Worm (Caenorhabditis elegans) whole organism, L1 larva: ENCODE data around the gene R10H10.4.
A peak's percentile ranks its signal among the peaks of the same experiment; 100 is the strongest.

Source experiments
- C34B4.2 ChIP-seq: sonication (generic microtip); optimal IDR thresholded peaks from 2 replicates; lab custom pipeline; 2017; ENCODE audit warnings: mild to moderate bottlenecking, missing genetic modification characterization, missing compliant biosample characterization
- blmp-1 ChIP-seq: fragments of 150-350 bp; optimal IDR thresholded peaks from 2 replicates; lab custom pipeline; 2014; ENCODE audit warnings: missing biosample characterization, missing genetic modification characterization
- ceh-63 ChIP-seq: fragments of 200-800 bp; sonication (Bioruptor generic); optimal IDR thresholded peaks from 2 replicates; lab custom pipeline; 2018; ENCODE audit warnings: mild to moderate bottlenecking, missing genetic modification characterization, missing compliant biosample characterization
- ceh-8 ChIP-seq: fragments of 200-800 bp; sonication (Bioruptor generic); optimal IDR thresholded peaks from 2 replicates; lab custom pipeline; 2018; ENCODE audit warnings: mild to moderate bottlenecking, missing genetic modification characterization, moderate library complexity, missing compliant biosample characterization
- ceh-82 ChIP-seq, 3 experiments: fragments of 150-350 bp in 1 of 3; sonication (generic microtip) in 2 of 3; optimal IDR thresholded peaks; 2 replicates each; lab custom pipeline; 2014 to 2017; ENCODE audit warnings: missing biosample characterization in 3 of 3, missing genetic modification characterization in 3 of 3
- ceh-90 ChIP-seq: sonication (generic microtip); optimal IDR thresholded peaks from 2 replicates; lab custom pipeline; 2016; ENCODE audit warnings: missing genetic modification characterization, missing compliant biosample characterization
- egl-13 ChIP-seq: sonication (generic microtip); optimal IDR thresholded peaks from 2 replicates; lab custom pipeline; 2016; ENCODE audit warnings: missing genotype, missing genetic modification reagents, missing genetic modification characterization, missing compliant biosample characterization
- elt-2 ChIP-seq: sonication (generic microtip); optimal IDR thresholded peaks from 2 replicates; lab custom pipeline; 2016; ENCODE audit warnings: missing genetic modification characterization, mild to moderate bottlenecking, inconsistent platforms, missing compliant biosample characterization, missing genetic modification reagents
- fkh-10 ChIP-seq: sonication (generic microtip); optimal IDR thresholded peaks from 2 replicates; lab custom pipeline; 2017; ENCODE audit warnings: missing biosample characterization, missing genetic modification reagents, missing genetic modification characterization
- fkh-4 ChIP-seq: sonication (generic microtip); optimal IDR thresholded peaks from 2 replicates; lab custom pipeline; 2016; ENCODE audit warnings: missing compliant biosample characterization, missing genetic modification characterization, borderline replicate concordance
- fkh-8 ChIP-seq: sonication (generic microtip); optimal IDR thresholded peaks from 2 replicates; lab custom pipeline; 2016; ENCODE audit warnings: mild to moderate bottlenecking, missing genetic modification characterization, missing compliant biosample characterization
- hpl-2 ChIP-seq: fragments of 150-350 bp; optimal IDR thresholded peaks from 2 replicates; lab custom pipeline; 2014; ENCODE audit warnings: missing biosample characterization, missing genetic modification reagents, missing genetic modification characterization
- isw-1 ChIP-seq: fragments of 200-800 bp; sonication (Bioruptor generic); IDR thresholded peaks from 2 replicates; pipeline ENCODE4 v1.3.6; 2022; ENCODE audit warnings: missing genetic modification characterization, missing compliant biosample characterization
- jun-1 ChIP-seq: fragments of 150-350 bp; optimal IDR thresholded peaks from 2 replicates; lab custom pipeline; 2014; ENCODE audit warnings: missing biosample characterization, missing genetic modification reagents, missing genetic modification characterization
- lin-14 ChIP-seq: fragments of 200-800 bp; sonication (Bioruptor generic); optimal IDR thresholded peaks from 2 replicates; lab custom pipeline; 2018; ENCODE audit warnings: mild to moderate bottlenecking, missing genetic modification characterization, moderate library complexity, missing compliant biosample characterization
- lin-15B ChIP-seq: fragments of 150-350 bp; sonication (generic microtip); optimal IDR thresholded peaks from 3 replicates; lab custom pipeline; 2014; ENCODE audit warnings: missing biosample characterization, missing genetic modification characterization
- lin-35 ChIP-seq, 2 experiments: fragments of 150-350 bp; optimal IDR thresholded peaks; 2 replicates each; lab custom pipeline; 2014; ENCODE audit warnings: missing biosample characterization in 2 of 2, missing genetic modification characterization in 2 of 2, missing genetic modification reagents in 2 of 2
- lir-3 ChIP-seq: sonication (generic microtip); optimal IDR thresholded peaks from 2 replicates; lab custom pipeline; 2016; ENCODE audit warnings: mild to moderate bottlenecking, missing genetic modification characterization, moderate library complexity, missing compliant biosample characterization; ENCODE audit not compliant: poor library complexity
- lsy-2 ChIP-seq, 2 experiments: fragments of 150-350 bp; optimal IDR thresholded peaks; 2 replicates each; lab custom pipeline; 2014; ENCODE audit warnings: missing biosample characterization in 2 of 2, missing genetic modification characterization in 2 of 2
- mep-1 ChIP-seq: fragments of 150-350 bp; optimal IDR thresholded peaks from 2 replicates; lab custom pipeline; 2014; ENCODE audit warnings: missing biosample characterization, missing genetic modification characterization
- nhr-19 ChIP-seq: fragments of 200-800 bp; sonication (Bioruptor generic); conservative IDR thresholded peaks from 2 replicates; pipeline ENCODE4 v1.3.6; 2022; ENCODE audit warnings: missing genetic modification characterization, missing compliant biosample characterization
- nhr-20 ChIP-seq: sonication (generic microtip); optimal IDR thresholded peaks from 2 replicates; lab custom pipeline; 2016; ENCODE audit warnings: mild to moderate bottlenecking, missing genetic modification characterization, missing compliant biosample characterization
- nhr-47 ChIP-seq: sonication (generic microtip); optimal IDR thresholded peaks from 2 replicates; lab custom pipeline; 2016; ENCODE audit warnings: mild to moderate bottlenecking, missing genetic modification characterization, moderate library complexity, missing compliant biosample characterization
- nhr-71 ChIP-seq: sonication (generic microtip); optimal IDR thresholded peaks from 2 replicates; lab custom pipeline; 2016; ENCODE audit warnings: mild to moderate bottlenecking, missing genetic modification characterization, moderate library complexity, missing compliant biosample characterization
- nhr-76 ChIP-seq: sonication (generic microtip); optimal IDR thresholded peaks from 2 replicates; lab custom pipeline; 2017; ENCODE audit warnings: missing biosample characterization, missing genetic modification characterization
- nhr-84 ChIP-seq: sonication (generic microtip); optimal IDR thresholded peaks from 2 replicates; lab custom pipeline; 2017; ENCODE audit warnings: missing biosample characterization, missing genetic modification characterization
- nhr-85 ChIP-seq: sonication (generic microtip); peaks from one replicate; lab custom pipeline; 2016; ENCODE audit warnings: missing genetic modification characterization, inconsistent platforms, missing compliant biosample characterization
- pax-3 ChIP-seq: fragments of 200-800 bp; sonication (Bioruptor generic); optimal IDR thresholded peaks from 2 replicates; lab custom pipeline; 2018; ENCODE audit warnings: mild to moderate bottlenecking, missing genetic modification characterization, moderate library complexity, missing compliant biosample characterization
- pqm-1 ChIP-seq: sonication (generic microtip); optimal IDR thresholded peaks from 3 replicates; lab custom pipeline; 2017; ENCODE audit warnings: missing biosample characterization, missing genetic modification characterization
- rnt-1 ChIP-seq: sonication (generic microtip); optimal IDR thresholded peaks from 2 replicates; lab custom pipeline; 2016; ENCODE audit warnings: mild to moderate bottlenecking, missing genetic modification characterization, moderate library complexity, missing compliant biosample characterization
- snu-23 ChIP-seq: sonication (generic microtip); optimal IDR thresholded peaks from 2 replicates; lab custom pipeline; 2016; ENCODE audit warnings: missing genetic modification characterization, missing compliant biosample characterization
- sup-37 ChIP-seq: fragments of 200-800 bp; sonication (Bioruptor generic); optimal IDR thresholded peaks from 2 replicates; lab custom pipeline; 2018; ENCODE audit warnings: mild to moderate bottlenecking, missing genetic modification characterization, missing compliant biosample characterization
- tlp-1 ChIP-seq: fragments of 150-350 bp; optimal IDR thresholded peaks from 2 replicates; lab custom pipeline; 2014; ENCODE audit warnings: missing biosample characterization, missing genetic modification characterization
- vab-15 ChIP-seq: sonication (generic microtip); optimal IDR thresholded peaks from 2 replicates; lab custom pipeline; 2017; ENCODE audit warnings: missing genotype, mild to moderate bottlenecking, missing genetic modification characterization, missing compliant biosample characterization
- xbp-1 ChIP-seq: sonication (generic microtip); optimal IDR thresholded peaks from 2 replicates; lab custom pipeline; 2016; ENCODE audit warnings: missing genetic modification characterization, missing compliant biosample characterization
- zag-1 ChIP-seq: fragments of 150-350 bp; optimal IDR thresholded peaks from 2 replicates; lab custom pipeline; 2014; ENCODE audit warnings: missing biosample characterization, missing genetic modification characterization
- zip-4 ChIP-seq: fragments of 200-800 bp; sonication (Bioruptor generic); optimal IDR thresholded peaks from 2 replicates; lab custom pipeline; 2018; ENCODE audit warnings: mild to moderate bottlenecking, missing genetic modification characterization, moderate library complexity, missing compliant biosample characterization
- ztf-11 ChIP-seq, 2 experiments: sonication (generic microtip); optimal IDR thresholded peaks; 2 replicates each; lab custom pipeline; 2016 to 2017; ENCODE audit warnings: missing genetic modification characterization in 2 of 2, missing biosample characterization in 1 of 2, missing compliant biosample characterization in 1 of 2
- ztf-4 ChIP-seq: fragments of 150-350 bp; optimal IDR thresholded peaks from 2 replicates; lab custom pipeline; 2014; ENCODE audit warnings: missing biosample characterization, missing genetic modification characterization

The R10H10.4 gene

ce11 chrIV:10422230-10422629 is 27.5 kb upstream of the R10H10.4 start:
- TF ChIP-seq jun-1 (tag; lab: Kevin White, UChicago) (no peak), nhr-20 (no peak), nhr-71 (tag; lab: Kevin White, UChicago) (peak; percentile 3), pax-3 (tag; lab: Kevin White, UChicago) (no peak), fkh-8 (no peak), lin-14 (GFP tag; lab: Kevin White, UChicago) (peak; percentile 58), rnt-1 (tag; lab: Kevin White, UChicago) (peak; percentile 39)

ce11 chrIV:10421256-10421655 is 26.5 kb upstream of the R10H10.4 start:
- TF ChIP-seq blmp-1 (tag; lab: Kevin White, UChicago) (peak; percentile 61), nhr-85 (tag; lab: Kevin White, UChicago) (peak; percentile 36), lin-14 (GFP tag; lab: Kevin White, UChicago) (peak; percentile 51), snu-23 (GFP tag; lab: Kevin White, UChicago) (peak; percentile 28), lir-3 (tag; lab: Kevin White, UChicago) (no peak), rnt-1 (tag; lab: Kevin White, UChicago) (peak; percentile 15), ceh-90 (tag; lab: Kevin White, UChicago) (no peak), xbp-1 (tag; lab: Kevin White, UChicago) (no peak)

DNA sequence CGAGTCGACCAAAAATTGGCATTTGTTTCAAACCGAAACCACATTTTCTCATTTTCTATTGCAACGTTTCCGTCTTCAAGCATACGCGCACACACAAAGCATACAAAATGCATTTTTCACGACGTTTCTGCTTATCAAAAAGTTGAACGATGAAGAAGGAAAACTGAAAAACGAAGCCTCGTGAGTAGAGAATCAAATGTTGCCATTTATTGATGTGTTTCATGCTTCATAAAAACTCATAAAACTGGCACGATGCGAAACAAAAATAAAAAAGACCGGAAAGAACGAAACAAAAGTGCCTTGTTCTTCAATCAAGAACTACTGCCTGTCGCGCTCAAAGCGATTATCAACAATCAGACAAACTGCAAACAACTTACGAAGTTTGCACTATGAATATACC is 25.7 kb upstream of the R10H10.4 start:
- TF ChIP-seq mep-1 (tag; lab: Kevin White, UChicago) (peak; percentile 15), C34B4.2 (tag; lab: Kevin White, UChicago) (no peak), pqm-1 (tag; lab: Kevin White, UChicago) (no peak), isw-1 (GFP tag; lab: Robert Waterston, UW) (no peak), lir-3 (tag; lab: Kevin White, UChicago) (no peak), elt-2 (tag; lab: Kevin White, UChicago) (peak; percentile 2), zip-4 (GFP tag; lab: Kevin White, UChicago) (no peak), nhr-19 (no peak), ceh-8 (GFP tag; lab: Kevin White, UChicago) (no peak), vab-15 (tag; lab: Kevin White, UChicago) (no peak), nhr-71 (tag; lab: Kevin White, UChicago) (no peak), egl-13 (tag; lab: Kevin White, UChicago) (no peak), fkh-10 (GFP tag; lab: Kevin White, UChicago) (no peak), pax-3 (tag; lab: Kevin White, UChicago) (no peak), nhr-47 (no peak), lsy-2 (tag; optimal IDR thresholded peaks at IDR 0.05; lab: Kevin White, UChicago) (no peak), hpl-2 (no peak), sup-37 (GFP tag; lab: Kevin White, UChicago) (no peak), rnt-1 (tag; lab: Kevin White, UChicago) (no peak), lin-15B (tag; lab: Kevin White, UChicago) (no peak), lin-35 (GFP tag; optimal IDR thresholded peaks at IDR 0.05; lab: Kevin White, UChicago) (peak in 1 of 2 experiments; percentile 21), lin-14 (GFP tag; lab: Kevin White, UChicago) (no peak), blmp-1 (tag; lab: Kevin White, UChicago) (no peak), fkh-4 (tag; lab: Kevin White, UChicago) (no peak), zag-1 (tag; lab: Kevin White, UChicago) (no peak)
- TF ChIP-seq, all 84 proteins: peak for 3

DNA sequence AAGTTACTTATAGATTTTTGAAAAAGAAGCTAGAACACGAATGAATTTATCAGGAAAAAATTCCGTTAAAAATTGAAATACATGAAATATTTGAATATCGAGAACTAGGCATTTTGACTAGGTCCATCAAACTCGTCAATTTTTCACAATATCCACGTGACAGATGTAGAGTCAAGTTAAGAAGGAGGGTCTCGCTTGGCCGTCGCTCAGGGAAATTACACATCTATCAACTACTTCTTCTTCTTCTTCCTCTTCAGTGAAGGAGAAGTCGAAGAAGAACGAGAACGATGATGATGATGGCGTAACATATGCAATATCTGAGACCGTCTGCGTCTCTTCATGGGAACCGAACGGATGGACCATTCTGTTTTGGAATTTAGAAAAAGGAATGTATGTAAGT is 25.1 kb upstream of the R10H10.4 start:
- peak; percentile 4 for TF ChIP-seq rnt-1 (tag; lab: Kevin White, UChicago)
- no peak for TF ChIP-seq ceh-63 (GFP tag; lab: Kevin White, UChicago)

- TF ChIP-seq ceh-90 (tag; lab: Kevin White, UChicago), result no peak
- no peak for TF ChIP-seq mep-1 (tag; lab: Kevin White, UChicago)
- no peak for TF ChIP-seq xbp-1 (tag; lab: Kevin White, UChicago)
- no peak for TF ChIP-seq ztf-4 (tag; lab: Kevin White, UChicago)
- TF ChIP-seq nhr-20, result no peak
- TF ChIP-seq ztf-11 (tag; optimal IDR thresholded peaks at IDR 0.05; lab: Kevin White, UChicago), result no peak
- no peak for TF ChIP-seq nhr-76
- TF ChIP-seq tlp-1 (tag; lab: Kevin White, UChicago), result no peak
- TF ChIP-seq lir-3 (tag; lab: Kevin White, UChicago), result no peak
- TF ChIP-seq nhr-84 (tag; lab: Kevin White, UChicago), result no peak
- no peak for TF ChIP-seq ceh-82 (tag; optimal IDR thresholded peaks at IDR 0.05; lab: Kevin White, UChicago)
Measured at ce11 chrIV:10417781-10418180, 23.0 kb upstream of the R10H10.4 start, which contains the start of gene F13B12.6. Gene F13B12.6, minus strand, starts transcription at chrIV:10417881.
